Worm (Caenorhabditis elegans): Measurements from ENCODE around the gene C54F6.18.

Gene C54F6.18

ce11 chrV:7562947-7563346 is 37.2 kb downstream of the C54F6.18 start, which contains the start of gene F19F10.1:
TSS of gene F19F10.1 (plus strand) at chrV:7563247.
- TF ChIP-seq aly-2 (tag; optimal IDR thresholded peaks at IDR 0.05) (no peak), ztf-4 (tag; optimal IDR thresholded peaks at IDR 0.05) (no peak), pag-3 (tag; optimal IDR thresholded peaks at IDR 0.05; ENCODE audit: borderline replicate concordance, insufficient read depth) (no peak), skn-1 (tag; optimal IDR thresholded peaks at IDR 0.05) (no peak), ceh-63 (GFP tag; optimal IDR thresholded peaks at IDR 0.05) (no peak), nhr-28 (tag; optimal IDR thresholded peaks at IDR 0.05) (no peak), ceh-88 (GFP tag; IDR thresholded peaks at IDR 0.05) (no peak), ceh-8 (GFP tag; optimal IDR thresholded peaks at IDR 0.05) (no peak), fkh-4 (tag; optimal IDR thresholded peaks at IDR 0.05; ENCODE audit: borderline replicate concordance) (no peak), unc-98 (GFP tag; IDR thresholded peaks at IDR 0.05) (no peak), snpc-4 (tag; optimal IDR thresholded peaks at IDR 0.05) (no peak), unc-62 (GFP tag; optimal IDR thresholded peaks at IDR 0.05) (no peak), hpl-2 (GFP tag; optimal IDR thresholded peaks at IDR 0.05) (no peak), mdl-1 (tag; optimal IDR thresholded peaks at IDR 0.05) (no peak), elt-3 (tag; optimal IDR thresholded peaks at IDR 0.05) (no peak), tlp-1 (tag; optimal IDR thresholded peaks at IDR 0.05) (no peak), elt-2 (tag; optimal IDR thresholded peaks at IDR 0.05) (no peak), hlh-17 (GFP tag; optimal IDR thresholded peaks at IDR 0.05; ENCODE audit: borderline replicate concordance) (no peak), lin-14 (GFP tag; optimal IDR thresholded peaks at IDR 0.05) (no peak), xbp-1 (tag; optimal IDR thresholded peaks at IDR 0.05) (no peak)

ce11 chrV:7570290-7570689 is 44.5 kb downstream of the C54F6.18 start, which contains the start of gene clec-212:
TSS of gene clec-212 (minus strand) at chrV:7570390.
- TF ChIP-seq nhr-85 (tag) (no peak), nhr-20 (tag; optimal IDR thresholded peaks at IDR 0.05) (no peak), dpl-1 (GFP tag; optimal IDR thresholded peaks at IDR 0.05) (no peak), unc-130 (tag; optimal IDR thresholded peaks at IDR 0.05) (no peak), alr-1 (tag; optimal IDR thresholded peaks at IDR 0.05; ENCODE audit: borderline replicate concordance) (no peak)

- TF ChIP-seq F16B12.6 (tag; optimal IDR thresholded peaks at IDR 0.05) (no peak), unc-86 (tag; optimal IDR thresholded peaks at IDR 0.05) (no peak), nhr-20 (tag; optimal IDR thresholded peaks at IDR 0.05) (no peak), nhr-71 (tag; optimal IDR thresholded peaks at IDR 0.05) (no peak), jun-1 (tag; optimal IDR thresholded peaks at IDR 0.05) (no peak), ceh-63 (GFP tag; optimal IDR thresholded peaks at IDR 0.05) (no peak), unc-30 (tag; optimal IDR thresholded peaks at IDR 0.05) (no peak), efl-3 (GFP tag; optimal IDR thresholded peaks at IDR 0.05) (no peak), elt-2 (tag; optimal IDR thresholded peaks at IDR 0.05) (no peak), swsn-7 (tag; optimal IDR thresholded peaks at IDR 0.05) (no peak), nhr-11 (tag; optimal IDR thresholded peaks at IDR 0.05) (no peak), alr-1 (tag; optimal IDR thresholded peaks at IDR 0.05; ENCODE audit: borderline replicate concordance) (no peak), ets-5 (GFP tag; IDR thresholded peaks at IDR 0.05) (no peak), C34B4.2 (tag; optimal IDR thresholded peaks at IDR 0.05) (no peak), sptf-1 (tag; optimal IDR thresholded peaks at IDR 0.05) (no peak), nhr-19 (GFP tag; conservative IDR thresholded peaks at IDR 0.05) (no peak), efl-1 (optimal IDR thresholded peaks at IDR 0.05) (no peak), efl-1 (GFP tag; optimal IDR thresholded peaks at IDR 0.05 in 1 of 2) (no peak), unc-130 (tag; optimal IDR thresholded peaks at IDR 0.05) (no peak), ceh-8 (GFP tag; optimal IDR thresholded peaks at IDR 0.05) (no peak), ama-1 (optimal IDR thresholded peaks at IDR 0.05) (no peak)
These were observed 45.2 kb downstream of the C54F6.18 start, which contains the start of gene F19F10.14 for ce11 chrV:7570955-7571354. TSS of gene F19F10.14 (minus strand) at chrV:7571055.

All from whole organism, L1 larva.